Fruit fly (Drosophila melanogaster) whole organism, embryonic: Measurements from ENCODE around the gene CG34179.

Experiments
- Antp ChIP-seq: fragments of 200-800 bp; sonication (Bioruptor generic); optimal IDR thresholded peaks from 3 replicates; lab custom pipeline; 2016; ENCODE audit warnings: missing biosample characterization, missing genetic modification characterization
- Atf-2 ChIP-seq: fragments of 200-800 bp; sonication (Bioruptor generic); optimal IDR thresholded peaks from 2 replicates; lab custom pipeline; 2016; ENCODE audit warnings: missing biosample characterization, missing genetic modification characterization
- BEAF-32 ChIP-seq: fragments of 200-800 bp; sonication (Bioruptor generic); optimal IDR thresholded peaks from 3 replicates; lab custom pipeline; 2017; ENCODE audit warnings: missing biosample characterization, missing genetic modification characterization, mild to moderate bottlenecking, moderate library complexity, missing genetic modification reagents
- BtbVII ChIP-seq: fragments of 200-800 bp; sonication (Bioruptor generic); optimal IDR thresholded peaks from 3 replicates; lab custom pipeline; 2017; ENCODE audit warnings: missing biosample characterization, mild to moderate bottlenecking, missing genetic modification characterization
- CG1024 ChIP-seq: fragments of 200-800 bp; sonication (Bioruptor generic); IDR thresholded peaks from 2 replicates; pipeline ENCODE4 v1.3.6; 2022; ENCODE audit warnings: missing biosample characterization, missing genetic modification characterization
- CG10979 ChIP-seq: fragments of 200-800 bp; sonication (Bioruptor generic); optimal IDR thresholded peaks from 2 replicates; lab custom pipeline; 2018; ENCODE audit warnings: missing biosample characterization, mild to moderate bottlenecking, missing genetic modification characterization, moderate library complexity
- CG12071 ChIP-seq: fragments of 200-800 bp; sonication (Bioruptor generic); optimal IDR thresholded peaks from 3 replicates; lab custom pipeline; 2018; ENCODE audit warnings: missing biosample characterization, mild to moderate bottlenecking, missing genetic modification characterization
- CG12219 ChIP-seq: fragments of 200-800 bp; sonication (Bioruptor generic); optimal IDR thresholded peaks from 3 replicates; lab custom pipeline; 2018; ENCODE audit warnings: missing biosample characterization, mild to moderate bottlenecking, missing genetic modification characterization
- CG12236 ChIP-seq: fragments of 200-800 bp; sonication (Bioruptor generic); optimal IDR thresholded peaks from 2 replicates; lab custom pipeline; 2016; ENCODE audit warnings: missing biosample characterization, missing genetic modification characterization
- CG12942 ChIP-seq: fragments of 200-800 bp; sonication (Bioruptor generic); optimal IDR thresholded peaks from 3 replicates; lab custom pipeline; 2016; ENCODE audit warnings: missing biosample characterization, missing genetic modification characterization
- CG14710 ChIP-seq: fragments of 200-800 bp; sonication (Bioruptor generic); optimal IDR thresholded peaks from 3 replicates; lab custom pipeline; 2019; ENCODE audit warnings: missing biosample characterization, mild to moderate bottlenecking, missing genetic modification characterization, moderate library complexity
- CG15601 ChIP-seq: fragments of 200-800 bp; sonication (Bioruptor generic); optimal IDR thresholded peaks from 3 replicates; lab custom pipeline; 2019; ENCODE audit warnings: missing biosample characterization, mild to moderate bottlenecking, missing genetic modification characterization, moderate library complexity
- CG17186 ChIP-seq: fragments of 200-800 bp; sonication (Bioruptor generic); optimal IDR thresholded peaks from 3 replicates; lab custom pipeline; 2017; ENCODE audit warnings: missing biosample characterization, missing genetic modification reagents, missing genetic modification characterization
- CG2889 ChIP-seq: fragments of 200-800 bp; sonication (Bioruptor generic); IDR thresholded peaks from 3 replicates; pipeline ENCODE4 v1.3.6; 2022; ENCODE audit warnings: missing biosample characterization, missing genetic modification characterization
- CG4730 ChIP-seq: fragments of 200-800 bp; sonication (Bioruptor generic); IDR thresholded peaks from 2 replicates; pipeline ENCODE4 v1.3.6; 2022; ENCODE audit warnings: missing biosample characterization, missing genetic modification characterization
- CG5245 ChIP-seq: fragments of 200-800 bp; sonication (Bioruptor generic); optimal IDR thresholded peaks from 3 replicates; lab custom pipeline; 2016; ENCODE audit warnings: missing biosample characterization, missing genetic modification characterization
- CG8478 ChIP-seq: fragments of >200 bp; optimal IDR thresholded peaks from 2 replicates; lab custom pipeline; 2018
- CG8944 ChIP-seq: fragments of 200-800 bp; sonication (Bioruptor generic); optimal IDR thresholded peaks from 3 replicates; lab custom pipeline; 2016; ENCODE audit warnings: missing biosample characterization, missing genetic modification characterization
- CG9876 ChIP-seq: fragments of 200-800 bp; sonication (Bioruptor generic); optimal IDR thresholded peaks from 2 replicates; lab custom pipeline; 2016; ENCODE audit warnings: missing biosample characterization, missing genetic modification characterization
- D ChIP-seq, 2 experiments: fragments of 200-800 bp in 1 of 2; fragments of >200 bp in 1 of 2; sonication (Bioruptor generic) in 1 of 2; optimal IDR thresholded peaks; 2 replicates in 1 of 2; 3 replicates in 1 of 2; lab custom pipeline; 2017; ENCODE audit warnings: mild to moderate bottlenecking in 1 of 2, missing biosample characterization in 1 of 2, missing genetic modification characterization in 1 of 2, missing genetic modification reagents in 1 of 2
- HHEX ChIP-seq: fragments of 200-800 bp; sonication (Bioruptor generic); optimal IDR thresholded peaks from 3 replicates; lab custom pipeline; 2017; ENCODE audit warnings: missing biosample characterization, mild to moderate bottlenecking, missing genetic modification characterization, missing genetic modification reagents
- MESR4 ChIP-seq: fragments of 200-800 bp; sonication (Bioruptor generic); optimal IDR thresholded peaks from 2 replicates; lab custom pipeline; 2018; ENCODE audit warnings: missing biosample characterization, mild to moderate bottlenecking, missing genetic modification characterization, moderate library complexity
- Mrtf ChIP-seq: fragments of 200-800 bp; sonication (Bioruptor generic); IDR thresholded peaks from 3 replicates; pipeline ENCODE4 v1.3.6; 2022; ENCODE audit warnings: missing biosample characterization, missing genetic modification characterization
- Nf-YC ChIP-seq: fragments of 200-800 bp; optimal IDR thresholded peaks from 3 replicates; lab custom pipeline; 2019; ENCODE audit warnings: missing biosample characterization, mild to moderate bottlenecking, missing genetic modification characterization, moderate library complexity
- Ssrp ChIP-seq: fragments of 200-800 bp; sonication (Bioruptor generic); optimal IDR thresholded peaks from 2 replicates; lab custom pipeline; 2018; ENCODE audit warnings: missing biosample characterization, mild to moderate bottlenecking, missing genetic modification characterization, moderate library complexity
- Usf ChIP-seq: fragments of 200-800 bp; sonication (Bioruptor generic); optimal IDR thresholded peaks from 2 replicates; lab custom pipeline; 2017; ENCODE audit warnings: missing genotype, missing biosample characterization, missing genetic modification characterization
- Xbp1 ChIP-seq: fragments of 200-800 bp; sonication (Bioruptor generic); optimal IDR thresholded peaks from 3 replicates; lab custom pipeline; 2016; ENCODE audit warnings: missing biosample characterization, mild to moderate bottlenecking, missing genetic modification characterization
- al ChIP-seq: fragments of 200-800 bp; sonication (Bioruptor generic); IDR thresholded peaks from 2 replicates; pipeline ENCODE4 v1.3.6; 2022; ENCODE audit warnings: missing biosample characterization, missing genetic modification characterization
- ap ChIP-seq: fragments of 200-800 bp; sonication (Bioruptor generic); IDR thresholded peaks from 2 replicates; pipeline ENCODE4 v1.3.6; 2022; ENCODE audit warnings: missing biosample characterization, missing genetic modification characterization
- az2 ChIP-seq: fragments of 200-800 bp; sonication (Bioruptor generic); optimal IDR thresholded peaks from 3 replicates; lab custom pipeline; 2016; ENCODE audit warnings: missing biosample characterization, missing genetic modification characterization
- cg ChIP-seq: fragments of 200-800 bp; sonication (Bioruptor generic); optimal IDR thresholded peaks from 3 replicates; lab custom pipeline; 2019; ENCODE audit warnings: missing biosample characterization, mild to moderate bottlenecking, missing genetic modification characterization, moderate library complexity
- croc ChIP-seq: fragments of 200-800 bp; sonication (Bioruptor generic); conservative IDR thresholded peaks from 3 replicates; pipeline ENCODE4 v1.3.6; 2022; ENCODE audit warnings: missing biosample characterization, missing genetic modification characterization
- dimm ChIP-seq: fragments of 200-800 bp; sonication (Bioruptor generic); IDR thresholded peaks from 2 replicates; pipeline ENCODE4 v1.3.6; 2022; ENCODE audit warnings: missing biosample characterization, missing genetic modification characterization
- fd3F ChIP-seq: fragments of 200-800 bp; sonication (Bioruptor generic); optimal IDR thresholded peaks from 2 replicates; lab custom pipeline; 2018; ENCODE audit warnings: missing biosample characterization, mild to moderate bottlenecking, missing genetic modification characterization, moderate library complexity
- grau ChIP-seq: fragments of 200-800 bp; optimal IDR thresholded peaks from 3 replicates; lab custom pipeline; 2019; ENCODE audit warnings: missing biosample characterization, mild to moderate bottlenecking, missing genetic modification characterization, moderate library complexity
- her ChIP-seq: fragments of 200-800 bp; sonication (Bioruptor generic); optimal IDR thresholded peaks from 2 replicates; lab custom pipeline; 2016; ENCODE audit warnings: missing biosample characterization, missing genetic modification characterization
- jing ChIP-seq: fragments of 200-800 bp; sonication (Bioruptor generic); optimal IDR thresholded peaks from 2 replicates; lab custom pipeline; 2018; ENCODE audit warnings: missing biosample characterization, mild to moderate bottlenecking, missing genetic modification characterization
- lab ChIP-seq: fragments of 200-800 bp; sonication (Bioruptor generic); optimal IDR thresholded peaks from 3 replicates; lab custom pipeline; 2017; ENCODE audit warnings: missing biosample characterization, missing genetic modification characterization, mild to moderate bottlenecking, moderate library complexity, missing genetic modification reagents
- nmo ChIP-seq: fragments of 200-800 bp; sonication (Bioruptor generic); optimal IDR thresholded peaks from 2 replicates; lab custom pipeline; 2018; ENCODE audit warnings: missing biosample characterization, mild to moderate bottlenecking, missing genetic modification characterization, moderate library complexity
- otp ChIP-seq: fragments of 200-800 bp; sonication (Bioruptor generic); IDR thresholded peaks from 3 replicates; pipeline ENCODE4, ENCODE4 v1.3.6; 2022; ENCODE audit warnings: missing biosample characterization, missing genetic modification characterization
- peb ChIP-seq: fragments of 200-800 bp; sonication (Bioruptor generic); IDR thresholded peaks from 2 replicates; pipeline ENCODE4 v1.3.6; 2022; ENCODE audit warnings: missing biosample characterization, missing genetic modification characterization
- pros ChIP-seq: fragments of 200-800 bp; sonication (Bioruptor generic); optimal IDR thresholded peaks from 3 replicates; lab custom pipeline; 2019; ENCODE audit warnings: missing biosample characterization, mild to moderate bottlenecking, missing genetic modification characterization, moderate library complexity
- ranshi ChIP-seq: fragments of 200-800 bp; sonication (Bioruptor generic); IDR thresholded peaks from 2 replicates; pipeline ENCODE4 v1.3.6; 2022; ENCODE audit warnings: missing biosample characterization, missing genetic modification characterization
- ro ChIP-seq: fragments of 200-800 bp; sonication (Bioruptor generic); IDR thresholded peaks from 2 replicates; pipeline ENCODE4 v1.3.6; 2022; ENCODE audit warnings: missing biosample characterization, missing genetic modification characterization
- sens-2 ChIP-seq: fragments of 200-800 bp; sonication (Bioruptor generic); IDR thresholded peaks from 2 replicates; pipeline ENCODE4 v1.3.6; 2022; ENCODE audit warnings: missing biosample characterization, missing genetic modification characterization
- sim ChIP-seq: fragments of 200-800 bp; sonication (Bioruptor generic); IDR thresholded peaks from 2 replicates; pipeline ENCODE4 v1.3.6; 2022; ENCODE audit warnings: missing biosample characterization, missing genetic modification characterization
- slp2 ChIP-seq: fragments of 200-800 bp; sonication (Bioruptor generic); optimal IDR thresholded peaks from 2 replicates; lab custom pipeline; 2016; ENCODE audit warnings: missing biosample characterization, missing genetic modification characterization
- so ChIP-seq: fragments of 200-800 bp; sonication (Bioruptor generic); IDR thresholded peaks from 3 replicates; pipeline ENCODE4 v1.3.6; 2022; ENCODE audit warnings: missing biosample characterization, missing genetic modification characterization
- wek ChIP-seq: fragments of 200-800 bp; sonication (Bioruptor generic); optimal IDR thresholded peaks from 3 replicates; lab custom pipeline; 2018; ENCODE audit warnings: missing biosample characterization, mild to moderate bottlenecking, missing genetic modification characterization, moderate library complexity

CG34179 gene

DNA sequence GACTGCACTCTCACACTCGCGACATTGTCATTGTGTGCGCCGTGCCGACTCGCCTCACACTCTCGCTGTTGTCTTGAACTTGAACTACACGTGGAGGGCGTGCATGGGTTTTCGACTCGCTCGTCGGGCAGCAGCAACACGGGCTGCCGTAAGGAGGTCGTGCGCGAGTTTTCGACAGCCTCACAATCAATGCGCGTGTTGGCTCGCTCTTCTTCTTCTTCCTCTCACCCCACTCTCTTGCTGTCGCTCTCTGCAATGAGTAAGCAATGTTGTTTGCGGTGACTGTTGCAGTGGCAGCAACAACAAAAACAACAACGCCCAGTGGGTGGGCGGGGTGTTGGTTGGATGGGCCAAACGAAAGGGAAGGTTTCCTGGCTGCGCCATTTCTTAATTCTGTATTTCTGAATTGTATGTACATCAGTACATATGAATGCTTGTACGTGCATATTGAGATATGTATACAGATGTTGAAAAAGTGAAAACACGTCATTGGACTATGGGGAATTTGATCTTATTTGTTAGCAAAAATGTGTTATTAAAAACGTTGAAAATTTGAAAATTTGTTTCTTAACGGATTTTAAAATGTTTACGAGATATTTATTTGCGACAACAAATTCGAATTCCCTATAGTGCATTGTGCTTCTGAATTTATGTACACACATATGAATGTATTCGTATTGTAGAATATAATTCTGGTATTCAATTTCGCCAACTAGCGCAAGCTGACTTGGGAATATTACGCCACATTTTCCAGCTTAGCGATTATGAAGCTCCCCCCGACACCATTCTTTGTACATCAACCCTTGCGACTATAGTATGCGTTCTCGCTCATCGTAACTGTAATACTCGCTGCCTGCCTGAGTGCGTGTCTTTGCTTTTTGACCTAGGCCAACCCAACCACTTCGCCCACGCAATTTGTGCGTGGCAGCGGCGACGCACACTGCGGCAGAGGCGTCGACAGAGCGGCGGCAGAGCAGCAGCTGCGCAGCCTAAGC, 40.2 kb upstream of the CG34179 start (continued):
- TF ChIP-seq grau (tag; lab: Kevin White, UChicago): peak; percentile 54
- no peak for TF ChIP-seq CG1024 (GFP tag; lab: Robert Waterston, UW)
- TF ChIP-seq CG10979 (tag; lab: Kevin White, UChicago): no peak
- peak; percentile 99 for TF ChIP-seq pros (GFP tag; lab: Kevin White, UChicago)
- TF ChIP-seq ap (GFP tag; lab: Robert Waterston, UW): no peak
- TF ChIP-seq BtbVII (GFP tag; lab: Kevin White, UChicago): no peak
- no peak for TF ChIP-seq Atf-2 (GFP tag; lab: Kevin White, UChicago)
- 0 out of 2 replicates have a peak, but pooled peaks have one; percentile 6 for TF ChIP-seq ranshi
- no peak for TF ChIP-seq HHEX (GFP tag; lab: Kevin White, UChicago)
- peak; percentile 27 for TF ChIP-seq Ssrp (tag; lab: Kevin White, UChicago)
- TF ChIP-seq CG12071 (GFP tag; lab: Kevin White, UChicago): no peak
- TF ChIP-seq sens-2 (GFP tag; lab: Robert Waterston, UW): no peak
- TF ChIP-seq CG12236 (GFP tag; lab: Kevin White, UChicago): no peak
- TF ChIP-seq slp2 (GFP tag; lab: Kevin White, UChicago): no peak
- TF ChIP-seq her (GFP tag; lab: Kevin White, UChicago): peak; percentile 43
- no peak for TF ChIP-seq CG8944 (GFP tag; lab: Kevin White, UChicago)
- no peak for TF ChIP-seq CG5245
- peak; percentile 46 for TF ChIP-seq lab (GFP tag; lab: Kevin White, UChicago)
- TF ChIP-seq MESR4 (GFP tag; lab: Kevin White, UChicago): no peak
- TF ChIP-seq CG2889 (GFP tag; lab: Robert Waterston, UW): no peak
- TF ChIP-seq ro (GFP tag; lab: Robert Waterston, UW): no peak
- no peak for TF ChIP-seq jing (GFP tag; lab: Kevin White, UChicago)
- TF ChIP-seq otp (GFP tag; lab: Robert Waterston, UW): no peak; the same call in 2 of the 3 replicates
- no peak for TF ChIP-seq dimm (GFP tag; lab: Robert Waterston, UW)
- peak; percentile 34; the same call in 1 of the 2 replicates for TF ChIP-seq sim (GFP tag; lab: Robert Waterston, UW)
- no peak for TF ChIP-seq wek (GFP tag; lab: Kevin White, UChicago)
- no peak for TF ChIP-seq CG4730
- TF ChIP-seq CG17186 (GFP tag; lab: Kevin White, UChicago): no peak
- TF ChIP-seq Usf (GFP tag; lab: Kevin White, UChicago): peak; percentile 1
- TF ChIP-seq D (optimal IDR thresholded peaks at IDR 0.05; lab: Kevin White, UChicago): peak; percentile 84
- TF ChIP-seq D (GFP tag; optimal IDR thresholded peaks at IDR 0.05; lab: Kevin White, UChicago): peak; percentile 31
- TF ChIP-seq CG12219 (GFP tag; lab: Kevin White, UChicago): no peak
- TF ChIP-seq cg (GFP tag; lab: Kevin White, UChicago): peak; percentile 91
- no peak for TF ChIP-seq CG9876 (GFP tag; lab: Kevin White, UChicago)
- no peak for TF ChIP-seq peb (GFP tag; lab: Robert Waterston, UW)
- TF ChIP-seq BEAF-32 (GFP tag; lab: Kevin White, UChicago): no peak
- no peak for TF ChIP-seq az2
- TF ChIP-seq nmo (GFP tag; lab: Kevin White, UChicago): peak; percentile 12
- TF ChIP-seq Mrtf (GFP tag; lab: Robert Waterston, UW): no peak
- no peak for TF ChIP-seq Xbp1 (GFP tag; lab: Kevin White, UChicago)
- no peak for TF ChIP-seq al
- no peak for TF ChIP-seq CG14710 (tag; lab: Kevin White, UChicago)
- no peak for TF ChIP-seq Antp (GFP tag; lab: Kevin White, UChicago)
- peak; percentile 3 for TF ChIP-seq fd3F (GFP tag; lab: Kevin White, UChicago)
- peak; percentile 60 for TF ChIP-seq Nf-YC (tag; lab: Kevin White, UChicago)
- peak; percentile 36 for TF ChIP-seq CG15601 (tag; lab: Kevin White, UChicago)
- TF ChIP-seq so (GFP tag; lab: Robert Waterston, UW): peak; percentile 52; the same call in 2 of the 3 replicates
- TF ChIP-seq CG12942 (GFP tag; lab: Kevin White, UChicago): no peak
- TF ChIP-seq croc: no peak
- TF ChIP-seq CG8478: peak; percentile 90
